Worm (Caenorhabditis elegans): ENCODE results near the gene srx-42.

DNA sequence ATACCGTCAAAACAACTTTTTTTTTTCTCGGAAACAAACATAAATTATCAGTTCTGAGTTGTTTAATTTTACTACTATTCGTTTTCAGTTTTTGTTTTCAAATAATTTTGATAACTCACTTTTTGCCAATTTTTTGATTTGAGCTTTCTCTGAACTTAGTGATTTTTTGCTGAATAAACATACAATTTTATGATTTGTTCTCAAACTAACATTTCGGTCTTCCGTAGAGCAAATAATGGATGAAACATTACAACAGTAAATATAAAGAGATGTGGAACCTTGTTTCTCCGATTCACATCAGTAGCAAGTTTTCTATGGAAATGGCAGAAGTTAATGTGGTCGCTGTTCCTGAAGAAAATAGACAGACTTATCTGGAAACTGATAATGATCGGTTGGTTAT is 28.9 kb downstream of the srx-42 start, which contains the start of gene R10D12.7:
- TF ChIP-seq pqm-1 (tag; optimal IDR thresholded peaks at IDR 0.05) (no peak), rnt-1 (tag; optimal IDR thresholded peaks at IDR 0.05) (no peak), hlh-13 (GFP tag; optimal IDR thresholded peaks at IDR 0.05) (no peak), tbx-7 (tag; optimal IDR thresholded peaks at IDR 0.05) (no peak), tbx-2 (tag; optimal IDR thresholded peaks at IDR 0.05) (no peak), F13H6.1 (tag; optimal IDR thresholded peaks at IDR 0.05) (no peak), pros-1 (tag; optimal IDR thresholded peaks at IDR 0.05) (no peak), ceh-6 (GFP tag; optimal IDR thresholded peaks at IDR 0.05) (no peak), nhr-11 (tag; optimal IDR thresholded peaks at IDR 0.05) (no peak), gmeb-2 (tag; optimal IDR thresholded peaks at IDR 0.05) (no peak), unc-3 (GFP tag; conservative IDR thresholded peaks at IDR 0.05) (no peak), unc-3 (tag; optimal IDR thresholded peaks at IDR 0.05) (no peak), ttx-3 (tag; optimal IDR thresholded peaks at IDR 0.05) (no peak), hlh-30 (tag; optimal IDR thresholded peaks at IDR 0.05; ENCODE audit: insufficient read depth) (no peak)
